Fruit fly (Drosophila melanogaster): ENCODE measurements around the gene Saysd1.
A peak's percentile ranks its signal among the peaks of the same experiment; 100 is the strongest.

The Saysd1 gene

DNA sequence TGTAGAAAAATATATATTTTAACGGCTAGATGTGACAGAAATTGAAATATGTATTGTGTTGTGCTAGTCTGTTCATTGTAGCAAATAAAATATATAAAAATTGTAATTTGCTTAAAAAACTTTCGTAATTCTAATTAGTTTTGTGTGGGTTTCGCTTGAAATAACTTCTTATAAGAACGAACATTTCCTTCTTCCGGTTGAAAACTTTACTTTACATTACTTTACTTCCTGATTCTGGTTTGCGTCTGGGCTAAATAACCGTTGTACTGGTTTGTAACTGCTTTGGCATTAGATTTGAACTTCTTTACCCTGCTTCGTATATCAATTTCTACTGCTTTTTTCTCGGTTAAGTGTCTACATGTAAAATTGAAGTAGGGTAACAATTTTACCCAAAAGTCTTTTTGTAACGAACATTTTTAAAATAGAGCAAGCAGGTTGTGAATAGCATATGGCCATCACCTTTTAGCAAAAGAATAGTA lies 21.2 kb downstream of the Saysd1 start, which contains the start of gene lobo (continued):
- peak; percentile 16 for TF ChIP-seq BEAF-32 (GFP tag; optimal IDR thresholded peaks at IDR 0.05)
- no peak for TF ChIP-seq Gsc (GFP tag; IDR thresholded peaks at IDR 0.05)
- TF ChIP-seq Ets97D (GFP tag; optimal IDR thresholded peaks at IDR 0.05) = peak; percentile 98
- TF ChIP-seq CG7839 (tag; optimal IDR thresholded peaks at IDR 0.05) = peak; percentile 50
- TF ChIP-seq otp (GFP tag; IDR thresholded peaks at IDR 0.05) = peak; percentile 84
- TF ChIP-seq crp (GFP tag; optimal IDR thresholded peaks at IDR 0.05) = peak in 1 of 2 experiments; percentile 21
- TF ChIP-seq CG4424 (GFP tag; optimal IDR thresholded peaks at IDR 0.05) = peak; percentile 48
- peak; percentile 34 for TF ChIP-seq sqz (GFP tag; optimal IDR thresholded peaks at IDR 0.05)
- TF ChIP-seq pum (GFP tag; optimal IDR thresholded peaks at IDR 0.05) = peak; percentile 22
- peak; percentile 72 for TF ChIP-seq CG5953 (GFP tag; IDR thresholded peaks at IDR 0.05)
- peak; percentile 73 for TF ChIP-seq CG12659 (GFP tag; optimal IDR thresholded peaks at IDR 0.05)
- TF ChIP-seq CG1529 (GFP tag; optimal IDR thresholded peaks at IDR 0.05) = peak; percentile 47
- no peak for TF ChIP-seq gsb (GFP tag; IDR thresholded peaks at IDR 0.05)
- TF ChIP-seq da (GFP tag; optimal IDR thresholded peaks at IDR 0.05) = peak; percentile 16
- TF ChIP-seq ewg (GFP tag; optimal IDR thresholded peaks at IDR 0.05) = peak; percentile 61
- no peak for TF ChIP-seq E2f1 (GFP tag; IDR thresholded peaks at IDR 0.05)
- TF ChIP-seq CG7928 (GFP tag; optimal IDR thresholded peaks at IDR 0.05) = peak; percentile 26
- peak; percentile 67 for TF ChIP-seq CG6683 (GFP tag; optimal IDR thresholded peaks at IDR 0.05)
- TF ChIP-seq Spps (tag; optimal IDR thresholded peaks at IDR 0.05) = no peak
- TF ChIP-seq lov (optimal IDR thresholded peaks at IDR 0.05) = no peak
- 0 out of 3 replicates have a peak, but pooled peaks have one; percentile 65 for TF ChIP-seq lov (GFP tag; IDR thresholded peaks at IDR 0.05)
- TF ChIP-seq CG32772 (GFP tag; IDR thresholded peaks at IDR 0.05) = 0 out of 2 replicates have a peak, but pooled peaks have one; percentile 16
- peak; percentile 39 for TF ChIP-seq dmrt11E (tag; optimal IDR thresholded peaks at IDR 0.05)
- TF ChIP-seq E2f2 (GFP tag; IDR thresholded peaks at IDR 0.05) = peak; percentile 65
- peak; percentile 11 for TF ChIP-seq pfk (GFP tag; optimal IDR thresholded peaks at IDR 0.05)
- 0 out of 2 replicates have a peak, but pooled peaks have one; percentile 26 for TF ChIP-seq sisA (GFP tag; IDR thresholded peaks at IDR 0.05)
- TF ChIP-seq H2.0 (GFP tag; IDR thresholded peaks at IDR 0.05) = peak; percentile 54
- peak; percentile 10 for TF ChIP-seq abd-A (tag; optimal IDR thresholded peaks at IDR 0.05)
- no peak for TF ChIP-seq CkIIα-i1 (GFP tag; IDR thresholded peaks at IDR 0.05)
- no peak for TF ChIP-seq CG7745 (tag; optimal IDR thresholded peaks at IDR 0.05)
- peak; percentile 67 for TF ChIP-seq CG13424 (tag; optimal IDR thresholded peaks at IDR 0.05)
- TF ChIP-seq CG12104 (GFP tag; optimal IDR thresholded peaks at IDR 0.05) = no peak
- TF ChIP-seq CG1603 (tag; optimal IDR thresholded peaks at IDR 0.05) = peak; percentile 74
- peak; percentile 61 for TF ChIP-seq CG7372 (GFP tag; IDR thresholded peaks at IDR 0.05)
- TF ChIP-seq peb (GFP tag; IDR thresholded peaks at IDR 0.05) = no peak
- peak; percentile 78 for TF ChIP-seq CG17328 (GFP tag; IDR thresholded peaks at IDR 0.05)
- TF ChIP-seq Tbp (GFP tag; optimal IDR thresholded peaks at IDR 0.05) = no peak
- peak; percentile 35 for TF ChIP-seq Bteb2 (GFP tag; optimal IDR thresholded peaks at IDR 0.05)
- TF ChIP-seq CG7271 (tag; optimal IDR thresholded peaks at IDR 0.05) = peak; percentile 55
- no peak for TF ChIP-seq CG6175 (GFP tag; IDR thresholded peaks at IDR 0.05)
- TF ChIP-seq Dref (GFP tag; IDR thresholded peaks at IDR 0.05) = no peak
- peak; percentile 26 for TF ChIP-seq ems (GFP tag; optimal IDR thresholded peaks at IDR 0.05)
- TF ChIP-seq maf-S (GFP tag; optimal IDR thresholded peaks at IDR 0.05) = peak; percentile 61
- TF ChIP-seq Lhr (GFP tag; optimal IDR thresholded peaks at IDR 0.05) = peak; percentile 82
- TF ChIP-seq CG2712 (tag; optimal IDR thresholded peaks at IDR 0.05) = peak; percentile 63
- no peak for TF ChIP-seq HLH4C (GFP tag; IDR thresholded peaks at IDR 0.05; ENCODE audit: partially characterized antibody)
- TF ChIP-seq CG10274 (GFP tag; optimal IDR thresholded peaks at IDR 0.05) = peak; percentile 21
- peak; percentile 49 to 73 for TF ChIP-seq dpn (GFP tag; optimal IDR thresholded peaks at IDR 0.05)
- peak; percentile 31 for TF ChIP-seq p53 (GFP tag; optimal IDR thresholded peaks at IDR 0.05)
- no peak for TF ChIP-seq BtbVII (GFP tag; optimal IDR thresholded peaks at IDR 0.05)
- peak; percentile 81 for TF ChIP-seq CG11085 (GFP tag; IDR thresholded peaks at IDR 0.05)

Data from whole organism, embryonic.